Fruit fly (Drosophila melanogaster) whole organism, wandering third instar larva: ENCODE results near the gene CG10064.
A peak's percentile ranks its signal among the peaks of the same experiment; 100 is the strongest.

Source experiments
- Dif ChIP-seq: fragments of 200-275, 200-300 bp; sonication (Bioruptor generic); optimal IDR thresholded peaks from 2 replicates; lab custom pipeline; 2018; ENCODE audit warnings: missing biosample characterization, missing genetic modification characterization; ENCODE audit not compliant: partially characterized antibody
- Jra ChIP-seq: sonication (Bioruptor generic); optimal IDR thresholded peaks from 2 replicates; lab custom pipeline; 2016; ENCODE audit warnings: missing biosample characterization, missing genetic modification characterization
- Myc ChIP-seq: fragments of >200 bp; optimal IDR thresholded peaks from 2 replicates; lab custom pipeline; 2017
- Vsx2 ChIP-seq: fragments of 200-300, 225-300 bp; sonication (Bioruptor generic); optimal IDR thresholded peaks from 2 replicates; lab custom pipeline; 2018; ENCODE audit warnings: missing biosample characterization, missing genetic modification characterization; ENCODE audit not compliant: partially characterized antibody
- br ChIP-seq: fragments of 200-800 bp; sonication (Bioruptor generic); optimal IDR thresholded peaks from 2 replicates; lab custom pipeline; 2016; ENCODE audit warnings: missing biosample characterization, missing genetic modification characterization
- h ChIP-seq: fragments of 200-800 bp; sonication (Bioruptor generic); optimal IDR thresholded peaks from 3 replicates; lab custom pipeline; 2016; ENCODE audit warnings: missing biosample characterization, mild to moderate bottlenecking, missing genetic modification characterization
- pan ChIP-seq: fragments of >200 bp; optimal IDR thresholded peaks from 2 replicates; lab custom pipeline; 2017
- psq ChIP-seq: fragments of 200-800 bp; sonication (Bioruptor generic); optimal IDR thresholded peaks from 3 replicates; lab custom pipeline; 2017; ENCODE audit warnings: missing biosample characterization, mild to moderate bottlenecking, missing genetic modification characterization, moderate library complexity

DNA sequence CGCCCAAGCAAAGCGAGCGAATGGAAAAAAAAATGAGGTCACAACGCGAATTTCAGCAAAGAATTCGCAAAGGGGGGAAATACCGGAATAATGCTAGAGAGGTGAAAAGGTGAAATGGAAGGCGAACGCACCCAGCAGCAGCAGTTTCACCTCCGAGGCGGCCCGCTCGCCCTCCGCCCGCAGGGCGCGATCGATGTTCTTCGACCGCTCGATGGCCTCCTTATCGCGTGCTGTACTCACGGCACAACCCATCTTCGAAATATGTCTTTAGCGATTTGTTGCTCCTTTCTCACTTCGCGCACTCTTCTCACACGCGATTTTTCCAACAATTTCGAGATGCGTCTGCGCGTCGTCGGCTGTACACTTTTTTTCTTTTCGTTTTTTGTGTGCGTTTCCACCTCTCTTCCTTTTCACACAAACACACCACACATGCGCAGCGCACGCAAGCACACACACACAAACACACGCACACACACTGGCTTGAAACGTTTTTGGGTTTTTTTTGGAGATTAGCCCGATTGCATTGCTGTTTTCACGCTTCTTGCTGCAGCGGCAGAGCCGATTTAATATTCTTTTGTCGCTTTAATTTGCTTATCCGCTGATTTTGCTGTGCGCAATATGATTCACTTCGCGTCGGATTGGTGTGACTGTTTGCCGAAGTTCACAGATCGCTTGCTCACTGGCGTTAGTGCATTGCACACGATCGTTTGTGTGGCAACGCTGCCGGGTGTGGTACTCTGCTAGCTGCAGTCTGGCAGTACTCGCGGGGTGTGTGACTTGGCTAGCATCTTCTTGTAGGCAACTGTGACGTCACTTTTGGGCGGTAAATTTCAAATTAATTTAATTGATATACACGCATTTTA, 11.9 kb upstream of the CG10064 start, which contains the start of gene Galphai:
- TF ChIP-seq pan (lab: Kevin White, UChicago) (no peak), Vsx2 (GFP tag; lab: Kevin White, UChicago) (no peak), Dif (no peak), Jra (GFP tag; lab: Kevin White, UChicago) (peak; percentile 26), h (peak; percentile 11), Myc (peak; percentile 6), psq (GFP tag; lab: Kevin White, UChicago) (no peak), br (GFP tag; lab: Kevin White, UChicago) (no peak)
